Worm (Caenorhabditis elegans) whole organism, L4/young adult: ENCODE data around the gene ZK1098.6.

Experiments used
- dao-5 ChIP-seq: sonication (generic microtip); optimal IDR thresholded peaks from 2 replicates; lab custom pipeline; 2016; ENCODE audit warnings: missing genotype, missing genetic modification characterization, moderate library complexity, missing compliant biosample characterization
- him-1 ChIP-seq: sonication (generic microtip); optimal IDR thresholded peaks from 2 replicates; lab custom pipeline; 2016; ENCODE audit warnings: missing genotype, missing genetic modification reagents, missing genetic modification characterization, missing compliant biosample characterization

ce11 chrIII:9561158-9561557 lies 34.2 kb downstream of the ZK1098.6 start, which contains the start of gene C48B4.8:
- TF ChIP-seq dao-5 (tag; lab: Kevin White, UChicago) (no peak), him-1 (no peak)
